Fruit fly (Drosophila melanogaster): Measurements from ENCODE around the gene CG15912.

dm6 chrX:4542353-4542752 is 6.5 kb upstream of the CG15912 start, which contains the start of gene CG3568:
- TF ChIP-seq Hr96 (GFP tag; optimal IDR thresholded peaks at IDR 0.05) = no peak
- TF ChIP-seq toe (GFP tag; optimal IDR thresholded peaks at IDR 0.05) = no peak
- no peak for TF ChIP-seq ovo (GFP tag; optimal IDR thresholded peaks at IDR 0.05)
- TF ChIP-seq CG14711 (tag; optimal IDR thresholded peaks at IDR 0.05) = no peak
- TF ChIP-seq kay (GFP tag; ENCODE audit: borderline replicate concordance) = no peak

Measured in whole organism, adult.